Fruit fly (Drosophila melanogaster): ENCODE data around the gene mAChR-B.

The mAChR-B gene

dm6 chr3R:8122198-8122970, 63.3 kb downstream of the mAChR-B start, which contains the start of gene CG7878:
CG7878 (plus strand) TSS chr3R:8122725.
- TF ChIP-seq psq (optimal IDR thresholded peaks at IDR 0.05) = no peak
- TF ChIP-seq usp (GFP tag; optimal IDR thresholded peaks at IDR 0.05) = no peak
- no peak for TF ChIP-seq CG8478 (optimal IDR thresholded peaks at IDR 0.05)
- TF ChIP-seq pan (optimal IDR thresholded peaks at IDR 0.05) = no peak
- TF ChIP-seq EcR (GFP tag; optimal IDR thresholded peaks at IDR 0.05) = no peak
- TF ChIP-seq Dll (optimal IDR thresholded peaks at IDR 0.05) = no peak

dm6 chr3R:8126316-8127150, 67.4 kb downstream of the mAChR-B start, which contains the start of the genes CG9667 and Arl8:
CG9667 (minus strand) TSS chr3R:8126357.
Arl8 (plus strand) TSS chr3R:8126605.
- no peak for TF ChIP-seq Dll (optimal IDR thresholded peaks at IDR 0.05)
- no peak for TF ChIP-seq CG8478 (optimal IDR thresholded peaks at IDR 0.05)
- TF ChIP-seq EcR (GFP tag; optimal IDR thresholded peaks at IDR 0.05) = no peak
- TF ChIP-seq usp (GFP tag; optimal IDR thresholded peaks at IDR 0.05) = no peak
- TF ChIP-seq pan (optimal IDR thresholded peaks at IDR 0.05) = no peak
- no peak for TF ChIP-seq psq (optimal IDR thresholded peaks at IDR 0.05)

dm6 chr3R:8127151-8127690, 68.1 kb downstream of the mAChR-B start:
- TF ChIP-seq pan (optimal IDR thresholded peaks at IDR 0.05) (peak; percentile 61), usp (GFP tag; optimal IDR thresholded peaks at IDR 0.05) (no peak)

- no peak for TF ChIP-seq EcR (GFP tag; optimal IDR thresholded peaks at IDR 0.05)
- no peak for TF ChIP-seq psq (optimal IDR thresholded peaks at IDR 0.05)
- TF ChIP-seq CG8478 (optimal IDR thresholded peaks at IDR 0.05) = no peak
- no peak for TF ChIP-seq usp (GFP tag; optimal IDR thresholded peaks at IDR 0.05)
- TF ChIP-seq pan (optimal IDR thresholded peaks at IDR 0.05) = no peak
- TF ChIP-seq Dll (optimal IDR thresholded peaks at IDR 0.05) = no peak
Observed at dm6 chr3R:8132398-8132797, 73.3 kb downstream of the mAChR-B start.

- TF ChIP-seq psq (optimal IDR thresholded peaks at IDR 0.05) = no peak
- TF ChIP-seq pan (optimal IDR thresholded peaks at IDR 0.05) = no peak
- TF ChIP-seq CG8478 (optimal IDR thresholded peaks at IDR 0.05) = no peak
- TF ChIP-seq usp (GFP tag; optimal IDR thresholded peaks at IDR 0.05) = no peak
- no peak for TF ChIP-seq Dll (optimal IDR thresholded peaks at IDR 0.05)
- TF ChIP-seq EcR (GFP tag; optimal IDR thresholded peaks at IDR 0.05) = no peak
Observed at dm6 chr3R:8134544-8134943, 75.5 kb downstream of the mAChR-B start.

All from whole organism.